Fruit fly (Drosophila melanogaster): ENCODE data around the gene CG18814.

The CG18814 gene

DNA sequence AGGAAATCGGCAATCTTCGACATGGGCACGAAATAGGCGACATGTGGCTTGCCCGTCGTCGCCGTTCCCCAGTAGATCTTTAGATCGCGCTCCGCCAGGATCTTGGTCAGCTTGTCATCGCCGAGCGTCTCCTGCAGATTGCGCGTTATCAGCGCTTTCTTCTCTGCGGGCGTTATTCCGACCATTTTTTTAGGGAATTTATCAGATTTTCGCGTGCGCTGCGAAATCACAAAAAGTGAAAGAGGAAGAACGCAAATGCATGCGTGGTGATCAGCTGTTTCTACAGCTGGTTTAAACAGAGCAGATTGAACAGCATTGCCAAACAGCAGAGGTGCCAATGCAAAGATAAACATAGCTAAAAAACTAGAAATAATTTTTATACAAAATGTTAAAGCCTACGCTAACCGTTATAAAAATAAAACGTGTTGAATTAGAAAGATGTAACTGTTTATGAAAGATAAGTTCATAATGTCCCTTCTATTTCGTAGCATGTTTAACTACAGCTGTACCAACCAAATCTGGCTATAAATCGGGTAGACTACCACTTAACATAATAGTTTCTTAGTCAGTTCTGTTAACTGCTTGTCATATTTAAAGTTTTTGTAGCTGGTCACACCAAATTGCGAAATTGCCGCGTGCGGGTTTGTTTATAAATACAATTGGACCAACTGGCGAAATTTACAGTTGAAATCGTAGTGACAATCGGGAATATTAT lies 49.6 kb downstream of the CG18814 start, which contains the start of the genes TyrRS and CG33158 (continued):
- TF ChIP-seq dmrt11E (tag; optimal IDR thresholded peaks at IDR 0.05) (peak; percentile 22), exex (tag; optimal IDR thresholded peaks at IDR 0.05) (no peak), twi (tag; optimal IDR thresholded peaks at IDR 0.05) (peak; percentile 29), danr (GFP tag; IDR thresholded peaks at IDR 0.05) (no peak), kni (GFP tag; optimal IDR thresholded peaks at IDR 0.05) (peak; percentile 84), insv (GFP tag; optimal IDR thresholded peaks at IDR 0.05) (peak; percentile 51 to 94), CG11093 (GFP tag; IDR thresholded peaks at IDR 0.05) (no peak), dm (GFP tag; optimal IDR thresholded peaks at IDR 0.05) (peak; percentile 39), chif (GFP tag; optimal IDR thresholded peaks at IDR 0.05) (no peak), lola (GFP tag; optimal IDR thresholded peaks at IDR 0.05) (peak in 1 of 3 experiments; percentile 27), CG11560 (tag; IDR thresholded peaks at IDR 0.05) (no peak), PHDP (tag; optimal IDR thresholded peaks at IDR 0.05) (no peak), Stat92E (GFP tag; optimal IDR thresholded peaks at IDR 0.05) (peak in 1 of 3 experiments; percentile 5), CG15011 (GFP tag; optimal IDR thresholded peaks at IDR 0.05) (no peak), CG10274 (GFP tag; optimal IDR thresholded peaks at IDR 0.05) (no peak), CG34376 (GFP tag; optimal IDR thresholded peaks at IDR 0.05) (no peak), Bgb (GFP tag; IDR thresholded peaks at IDR 0.05; ENCODE audit: partially characterized antibody) (no peak), CG12155 (GFP tag; optimal IDR thresholded peaks at IDR 0.05) (no peak), CG11398 (GFP tag; optimal IDR thresholded peaks at IDR 0.05) (peak; percentile 14), Blimp-1 (GFP tag; optimal IDR thresholded peaks at IDR 0.05) (no peak), Gsc (GFP tag; IDR thresholded peaks at IDR 0.05) (no peak), schlank (tag; optimal IDR thresholded peaks at IDR 0.05) (no peak), CG17612 (GFP tag; IDR thresholded peaks at IDR 0.05) (no peak), E2f1 (GFP tag; IDR thresholded peaks at IDR 0.05) (no peak), CG9876 (GFP tag; optimal IDR thresholded peaks at IDR 0.05) (no peak), CG33557 (GFP tag; optimal IDR thresholded peaks at IDR 0.05) (no peak), Elba2 (GFP tag; optimal IDR thresholded peaks at IDR 0.05) (peak; percentile 59), E2f2 (GFP tag; IDR thresholded peaks at IDR 0.05) (peak; percentile 47), Tbp (GFP tag; optimal IDR thresholded peaks at IDR 0.05) (peak; percentile 77), Dad (GFP tag; optimal IDR thresholded peaks at IDR 0.05) (no peak), YL-1 (GFP tag; optimal IDR thresholded peaks at IDR 0.05) (peak; percentile 49), CG17568 (GFP tag; optimal IDR thresholded peaks at IDR 0.05) (no peak), nmo (GFP tag; optimal IDR thresholded peaks at IDR 0.05) (peak; percentile 61), fd64A (GFP tag; optimal IDR thresholded peaks at IDR 0.05) (no peak), CG8359 (GFP tag; optimal IDR thresholded peaks at IDR 0.05; ENCODE audit: borderline replicate concordance) (no peak), trem (tag; optimal IDR thresholded peaks at IDR 0.05) (peak; percentile 84), CG14667 (GFP tag; IDR thresholded peaks at IDR 0.05) (no peak), CG9817 (tag; optimal IDR thresholded peaks at IDR 0.05) (no peak), Oli (tag; optimal IDR thresholded peaks at IDR 0.05) (no peak), bigmax (GFP tag; optimal IDR thresholded peaks at IDR 0.05) (no peak), prd (optimal IDR thresholded peaks at IDR 0.05) (no peak), prd (GFP tag; IDR thresholded peaks at IDR 0.05) (no peak), CHES-1-like (GFP tag; optimal IDR thresholded peaks at IDR 0.05) (peak; percentile 24), CG17385 (GFP tag; optimal IDR thresholded peaks at IDR 0.05) (peak; percentile 96), crp (GFP tag; optimal IDR thresholded peaks at IDR 0.05) (peak; percentile 84 to 97), CoRest (tag; optimal IDR thresholded peaks at IDR 0.05) (peak; percentile 33), CG7556 (GFP tag; optimal IDR thresholded peaks at IDR 0.05) (no peak), MBD-R2 (GFP tag; IDR thresholded peaks at IDR 0.05) (peak; percentile 76), CG4820 (GFP tag; optimal IDR thresholded peaks at IDR 0.05) (no peak)

Data from whole organism, embryonic.